Fruit fly (Drosophila melanogaster) whole organism: ENCODE results near the gene Zw.

ENCODE experiments used
- CG8478 ChIP-seq: fragments of >200 bp; optimal IDR thresholded peaks from 2 replicates; lab custom pipeline; 2018; ENCODE audit warnings: inconsistent platforms
- Dll ChIP-seq: fragments of >200 bp; optimal IDR thresholded peaks from 2 replicates; lab custom pipeline; 2017
- psq ChIP-seq: fragments of >200 bp; optimal IDR thresholded peaks from 2 replicates; lab custom pipeline; 2017
- usp ChIP-seq: fragments of >200 bp; optimal IDR thresholded peaks from 2 replicates; lab custom pipeline; 2017; ENCODE audit warnings: missing biosample characterization, missing genetic modification characterization, mixed read lengths

DNA sequence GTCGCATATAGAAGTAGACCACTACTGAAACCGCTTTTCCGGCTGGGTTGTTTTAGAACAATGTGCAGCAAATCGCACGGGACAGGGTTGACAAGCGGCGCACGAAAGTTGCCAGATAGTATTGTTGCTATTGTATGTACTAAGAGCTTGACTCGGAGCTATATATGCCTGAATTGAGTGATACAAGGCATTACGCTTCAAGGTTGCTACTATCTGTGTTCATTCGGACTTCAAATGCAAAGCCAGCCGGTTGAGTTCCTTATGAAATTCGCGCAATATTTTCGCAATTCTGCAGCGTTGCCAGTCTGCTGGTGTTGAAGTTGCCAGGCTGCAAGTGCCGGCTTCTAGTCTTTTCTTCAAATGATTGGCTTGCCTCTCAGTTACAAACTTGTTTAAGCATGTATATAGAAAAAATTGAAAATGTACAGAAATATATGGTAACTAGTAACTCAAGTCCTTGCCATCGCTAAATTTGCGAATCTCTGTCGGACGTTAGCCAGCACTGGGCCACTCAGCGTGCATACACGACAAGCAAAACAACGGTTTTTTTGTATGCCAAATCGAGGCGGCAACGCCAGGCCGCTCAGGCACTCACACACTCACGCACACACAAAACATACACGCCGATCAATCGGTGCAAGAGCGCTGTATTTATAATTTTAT is 15.2 kb upstream of the Zw start, which contains the start of the genes Ranbp21 and Elys:
- TF ChIP-seq psq (lab: Kevin White, UChicago): no peak
- TF ChIP-seq usp: no peak
- no peak for TF ChIP-seq Dll (lab: Kevin White, UChicago)
- no peak for TF ChIP-seq CG8478
